Worm (Caenorhabditis elegans) whole organism, mixed stage, embryonic: ENCODE measurements around the gene chdh-1.
A peak's percentile ranks its signal among the peaks of the same experiment; 100 is the strongest.

Source experiments
- M03D4.4 ChIP-seq: sonication (generic microtip); optimal IDR thresholded peaks from 2 replicates; lab custom pipeline; 2017; ENCODE audit warnings: mild to moderate bottlenecking, missing genetic modification characterization, missing compliant biosample characterization
- bed-3 ChIP-seq: fragments of 200-800 bp; sonication (Bioruptor generic); optimal IDR thresholded peaks from 3 replicates; lab custom pipeline; 2018; ENCODE audit warnings: mild to moderate bottlenecking, missing genetic modification characterization, moderate library complexity, missing compliant biosample characterization
- blmp-1 ChIP-seq: fragments of 150-350 bp; optimal IDR thresholded peaks from 2 replicates; lab custom pipeline; 2014; ENCODE audit warnings: missing biosample characterization, missing genetic modification characterization
- ceh-39 ChIP-seq: fragments of 150-350 bp; optimal IDR thresholded peaks from 2 replicates; lab custom pipeline; 2014; ENCODE audit warnings: missing biosample characterization, missing genetic modification characterization
- ceh-43 ChIP-seq: fragments of 200-800 bp; sonication (Bioruptor generic); optimal IDR thresholded peaks from 2 replicates; lab custom pipeline; 2018; ENCODE audit warnings: mild to moderate bottlenecking, missing genetic modification characterization, moderate library complexity, missing compliant biosample characterization
- ceh-83 ChIP-seq: fragments of 200-800 bp; sonication (Bioruptor generic); optimal IDR thresholded peaks from 2 replicates; lab custom pipeline; 2018; ENCODE audit warnings: mild to moderate bottlenecking, missing genetic modification characterization, missing compliant biosample characterization
- ces-1 ChIP-seq: fragments of 150-350 bp; optimal IDR thresholded peaks from 2 replicates; lab custom pipeline; 2014; ENCODE audit warnings: missing biosample characterization, missing genetic modification reagents, missing genetic modification characterization
- cnd-1 ChIP-seq: fragments of 200-800 bp; sonication (Bioruptor generic); optimal IDR thresholded peaks from 2 replicates; lab custom pipeline; 2018; ENCODE audit warnings: mild to moderate bottlenecking, missing genetic modification characterization, missing compliant biosample characterization
- drap-1 ChIP-seq: fragments of 200-800 bp; sonication (Bioruptor generic); optimal IDR thresholded peaks from 3 replicates; lab custom pipeline; 2018; ENCODE audit warnings: mild to moderate bottlenecking, missing genetic modification characterization, missing compliant biosample characterization
- elt-1 ChIP-seq: sonication (generic microtip); optimal IDR thresholded peaks from 2 replicates; lab custom pipeline; 2017; ENCODE audit warnings: missing genetic modification characterization, mild to moderate bottlenecking, missing compliant biosample characterization, antibody characterized with exemption, moderate library complexity, borderline replicate concordance; ENCODE audit not compliant: insufficient read depth
- elt-3 ChIP-seq: fragments of 150-350 bp; optimal IDR thresholded peaks from 2 replicates; lab custom pipeline; 2014; ENCODE audit warnings: missing biosample characterization, missing genetic modification characterization
- hlh-1 ChIP-seq: fragments of 150-350 bp; optimal IDR thresholded peaks from 2 replicates; lab custom pipeline; 2014; ENCODE audit warnings: missing biosample characterization, missing genetic modification reagents, missing genetic modification characterization
- lin-13 ChIP-seq: fragments of 150-350 bp; optimal IDR thresholded peaks from 2 replicates; lab custom pipeline; 2014; ENCODE audit warnings: missing biosample characterization, missing genetic modification characterization
- lin-32 ChIP-seq: fragments of 200-800 bp; sonication (Bioruptor generic); optimal IDR thresholded peaks from 2 replicates; lab custom pipeline; 2018; ENCODE audit warnings: mild to moderate bottlenecking, missing genetic modification characterization, missing compliant biosample characterization
- lsy-2 ChIP-seq: fragments of 150-350 bp; optimal IDR thresholded peaks from 2 replicates; lab custom pipeline; 2014; ENCODE audit warnings: missing biosample characterization, missing genetic modification characterization
- mab-5 ChIP-seq: fragments of 150-350 bp; optimal IDR thresholded peaks from 2 replicates; lab custom pipeline; 2014; ENCODE audit warnings: missing biosample characterization, missing genetic modification characterization
- mep-1 ChIP-seq: fragments of 150-350 bp; optimal IDR thresholded peaks from 2 replicates; lab custom pipeline; 2017; ENCODE audit warnings: missing biosample characterization, missing genetic modification reagents, missing genetic modification characterization, inconsistent platforms
- mls-2 ChIP-seq: sonication (generic microtip); optimal IDR thresholded peaks from 2 replicates; lab custom pipeline; 2016; ENCODE audit warnings: mild to moderate bottlenecking, missing genetic modification characterization, moderate library complexity, missing compliant biosample characterization
- nhr-12 ChIP-seq: fragments of 150-350 bp; optimal IDR thresholded peaks from 2 replicates; lab custom pipeline; 2014; ENCODE audit warnings: missing biosample characterization, missing genetic modification characterization
- nhr-2 ChIP-seq: fragments of 150-350 bp; optimal IDR thresholded peaks from 2 replicates; lab custom pipeline; 2014; ENCODE audit warnings: missing biosample characterization, missing genetic modification characterization
- nhr-237 ChIP-seq: fragments of 150-350 bp; optimal IDR thresholded peaks from 2 replicates; lab custom pipeline; 2014; ENCODE audit warnings: missing biosample characterization, missing genetic modification characterization
- nhr-28 ChIP-seq: fragments of 150-350 bp; optimal IDR thresholded peaks from 2 replicates; lab custom pipeline; 2014; ENCODE audit warnings: missing biosample characterization, missing genetic modification characterization
- nhr-76 ChIP-seq: sonication (generic microtip); optimal IDR thresholded peaks from 2 replicates; lab custom pipeline; 2017; ENCODE audit warnings: missing biosample characterization, missing genetic modification characterization
- pha-4 ChIP-seq: fragments of 150-350 bp; optimal IDR thresholded peaks from 2 replicates; lab custom pipeline; 2018; ENCODE audit warnings: missing biosample characterization, missing genetic modification reagents, missing genetic modification characterization
- sem-2 ChIP-seq: fragments of 200-800 bp; sonication (Bioruptor generic); optimal IDR thresholded peaks from 2 replicates; lab custom pipeline; 2018; ENCODE audit warnings: mild to moderate bottlenecking, missing genetic modification characterization, missing compliant biosample characterization
- snpc-4 ChIP-seq: fragments of 150-350 bp; optimal IDR thresholded peaks from 2 replicates; lab custom pipeline; 2014; ENCODE audit warnings: missing biosample characterization, missing genetic modification characterization
- sptf-1 ChIP-seq: sonication (generic microtip); optimal IDR thresholded peaks from 2 replicates; lab custom pipeline; 2017; ENCODE audit warnings: mild to moderate bottlenecking, missing genetic modification characterization, moderate library complexity, missing compliant biosample characterization
- tbx-8 ChIP-seq: fragments of 200-800 bp; sonication (Bioruptor generic); optimal IDR thresholded peaks from 2 replicates; lab custom pipeline; 2018; ENCODE audit warnings: mild to moderate bottlenecking, missing genetic modification characterization, moderate library complexity, missing compliant biosample characterization
- unc-120 ChIP-seq: sonication (generic microtip); optimal IDR thresholded peaks from 2 replicates; lab custom pipeline; 2017; ENCODE audit warnings: missing genetic modification characterization, missing compliant biosample characterization; ENCODE audit not compliant: poor library complexity, severe bottlenecking
- unc-39 ChIP-seq: fragments of 150-350 bp; optimal IDR thresholded peaks from 2 replicates; lab custom pipeline; 2014; ENCODE audit warnings: missing biosample characterization, missing genetic modification characterization
- unc-62 ChIP-seq: fragments of 150-350 bp; optimal IDR thresholded peaks from 2 replicates; lab custom pipeline; 2014; ENCODE audit warnings: missing biosample characterization, missing genetic modification reagents, missing genetic modification characterization
- zip-8 ChIP-seq: fragments of 150-350 bp; optimal IDR thresholded peaks from 2 replicates; lab custom pipeline; 2014; ENCODE audit warnings: missing biosample characterization, missing genetic modification characterization
- ztf-11 ChIP-seq: fragments of 150-350 bp; optimal IDR thresholded peaks from 2 replicates; lab custom pipeline; 2014; ENCODE audit warnings: missing biosample characterization, missing genetic modification characterization

chdh-1 gene

DNA sequence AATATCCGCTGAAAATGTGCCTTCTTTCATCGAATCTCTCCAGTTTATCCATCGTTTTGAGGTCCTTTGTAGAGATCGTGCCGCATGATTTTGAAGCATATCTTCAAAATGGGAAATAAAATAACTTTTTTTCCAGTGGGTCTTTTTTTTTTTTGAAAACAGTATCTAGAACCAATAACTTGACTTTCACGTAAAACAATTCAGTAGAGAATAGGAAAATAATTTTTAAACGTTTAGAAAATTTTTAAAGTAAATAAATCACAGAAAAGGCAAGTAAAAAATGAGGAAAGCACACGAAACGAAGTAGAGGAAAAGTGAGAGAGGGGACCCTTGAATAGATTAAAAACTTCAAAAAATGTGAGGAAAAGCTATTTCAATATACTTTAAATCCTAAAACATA lies at the start of gene chdh-1:
chdh-1 (minus strand) TSS at position 101 of the 400 bp plus-strand sequence.
- TF ChIP-seq ces-1 (no peak), tbx-8 (no peak), pha-4 (tag; lab: Kevin White, UChicago) (no peak), zip-8 (no peak), snpc-4 (no peak), lin-32 (GFP tag; lab: Kevin White, UChicago) (no peak), hlh-1 (no peak), nhr-76 (no peak), mls-2 (tag; lab: Kevin White, UChicago) (no peak), drap-1 (no peak), unc-62 (GFP tag; lab: Kevin White, UChicago) (no peak), sem-2 (GFP tag; lab: Kevin White, UChicago) (no peak), ceh-43 (no peak), lin-13 (tag; lab: Kevin White, UChicago) (no peak), nhr-2 (tag; lab: Kevin White, UChicago) (no peak), lsy-2 (tag; lab: Kevin White, UChicago) (no peak), mab-5 (tag; lab: Kevin White, UChicago) (no peak)
- TF ChIP-seq, all 35 proteins: peak for 0

- peak; percentile 32 for TF ChIP-seq mab-5 (tag; lab: Kevin White, UChicago)
- peak; percentile 29 for TF ChIP-seq ceh-43
- TF ChIP-seq nhr-237, result no peak
- TF ChIP-seq elt-1 (tag; lab: Kevin White, UChicago), result no peak
- no peak for TF ChIP-seq lin-13 (tag; lab: Kevin White, UChicago)
- peak; percentile 40 for TF ChIP-seq M03D4.4 (tag; lab: Kevin White, UChicago)
- no peak for TF ChIP-seq blmp-1 (tag; lab: Kevin White, UChicago)
- TF ChIP-seq sptf-1, result no peak
- no peak for TF ChIP-seq lin-32 (GFP tag; lab: Kevin White, UChicago)
- no peak for TF ChIP-seq sem-2 (GFP tag; lab: Kevin White, UChicago)
- no peak for TF ChIP-seq elt-3 (tag; lab: Kevin White, UChicago)
- TF ChIP-seq ceh-39 (tag; lab: Kevin White, UChicago), result no peak
- peak; percentile 65 for TF ChIP-seq unc-62 (GFP tag; lab: Kevin White, UChicago)
- TF ChIP-seq cnd-1 (tag; lab: Kevin White, UChicago), result peak; percentile 63
- TF ChIP-seq pha-4 (tag; lab: Kevin White, UChicago), result peak; percentile 69
- TF ChIP-seq ceh-83 (GFP tag; lab: Kevin White, UChicago), result no peak
- no peak for TF ChIP-seq nhr-12 (tag; lab: Kevin White, UChicago)
- peak; percentile 24 for TF ChIP-seq unc-120 (tag; lab: Kevin White, UChicago)
- TF ChIP-seq nhr-2 (tag; lab: Kevin White, UChicago), result peak; percentile 7
- peak; percentile 30 for TF ChIP-seq ces-1
- no peak for TF ChIP-seq zip-8
- no peak for TF ChIP-seq tbx-8
- peak; percentile 8 for TF ChIP-seq mep-1 (tag; lab: Kevin White, UChicago)
- no peak for TF ChIP-seq hlh-1
- no peak for TF ChIP-seq bed-3 (GFP tag; lab: Kevin White, UChicago)
- no peak for TF ChIP-seq lsy-2 (tag; lab: Kevin White, UChicago)
- peak; percentile 68 for TF ChIP-seq mls-2 (tag; lab: Kevin White, UChicago)
- peak; percentile 55 for TF ChIP-seq drap-1
- no peak for TF ChIP-seq ztf-11 (tag; lab: Kevin White, UChicago)
- no peak for TF ChIP-seq snpc-4
- no peak for TF ChIP-seq nhr-28 (tag; lab: Kevin White, UChicago)
- TF ChIP-seq unc-39, result no peak
- no peak for TF ChIP-seq nhr-76
Measured at ce11 chrII:8747939-8748352, 49.2 kb upstream of the chdh-1 start.

ce11 chrII:8747246-8747938 lies 48.7 kb upstream of the chdh-1 start:
- TF ChIP-seq nhr-2 (tag; lab: Kevin White, UChicago), result peak; percentile 86
- no peak for TF ChIP-seq M03D4.4 (tag; lab: Kevin White, UChicago)
- TF ChIP-seq unc-62 (GFP tag; lab: Kevin White, UChicago), result peak; percentile 78
- peak; percentile 41 for TF ChIP-seq hlh-1
- TF ChIP-seq unc-120 (tag; lab: Kevin White, UChicago), result peak; percentile 1
- TF ChIP-seq cnd-1 (tag; lab: Kevin White, UChicago), result peak; percentile 59
